Worm (Caenorhabditis elegans) whole organism, L2 larva: Measurements from ENCODE around the gene blos-4.

Source experiments
- F13H6.1 ChIP-seq: sonication (generic microtip); optimal IDR thresholded peaks from 2 replicates; lab custom pipeline; 2016; ENCODE audit warnings: missing genetic modification characterization, missing compliant biosample characterization
- R02D3.7 ChIP-seq: fragments of 150-350 bp; optimal IDR thresholded peaks from 2 replicates; lab custom pipeline; 2014; ENCODE audit warnings: missing biosample characterization, missing genetic modification characterization
- Y55F3AM.14 ChIP-seq: fragments of 200-800 bp; sonication (Bioruptor generic); optimal IDR thresholded peaks from 2 replicates; lab custom pipeline; 2018; ENCODE audit warnings: mild to moderate bottlenecking, missing genetic modification characterization, missing compliant biosample characterization
- ZK546.5 ChIP-seq: sonication (generic microtip); optimal IDR thresholded peaks from 2 replicates; lab custom pipeline; 2017; ENCODE audit warnings: missing biosample characterization, missing genetic modification characterization
- aly-2 ChIP-seq: fragments of 150-350 bp; optimal IDR thresholded peaks from 2 replicates; lab custom pipeline; 2014; ENCODE audit warnings: missing biosample characterization, missing genetic modification characterization
- ama-1 ChIP-seq: fragments of 150-350 bp; optimal IDR thresholded peaks from 2 replicates; lab custom pipeline; 2018; ENCODE audit warnings: inconsistent platforms
- crh-2 ChIP-seq: sonication (generic microtip); optimal IDR thresholded peaks from 2 replicates; lab custom pipeline; 2017; ENCODE audit warnings: missing biosample characterization, missing genetic modification characterization
- elt-3 ChIP-seq: sonication (generic microtip); optimal IDR thresholded peaks from 2 replicates; lab custom pipeline; 2017; ENCODE audit warnings: missing biosample characterization, missing genetic modification characterization
- fos-1 ChIP-seq: fragments of 150-350 bp; optimal IDR thresholded peaks from 2 replicates; lab custom pipeline; 2014; ENCODE audit warnings: missing biosample characterization, missing genetic modification characterization
- gmeb-1 ChIP-seq: fragments of 150-350 bp; optimal IDR thresholded peaks from 2 replicates; lab custom pipeline; 2014; ENCODE audit warnings: missing biosample characterization, missing genetic modification characterization
- lin-11 ChIP-seq: fragments of 150-350 bp; sonication (generic microtip); optimal IDR thresholded peaks from 2 replicates; lab custom pipeline; 2014; ENCODE audit warnings: missing biosample characterization, missing genetic modification characterization, inconsistent platforms, mixed read lengths
- lin-13 ChIP-seq: fragments of 150-350 bp; optimal IDR thresholded peaks from 2 replicates; lab custom pipeline; 2014; ENCODE audit warnings: missing biosample characterization, missing genetic modification reagents, missing genetic modification characterization
- lsy-2 ChIP-seq, 2 experiments: fragments of 150-350 bp in 1 of 2; sonication (generic microtip) in 1 of 2; optimal IDR thresholded peaks; 2 replicates each; lab custom pipeline; 2014 to 2017; ENCODE audit warnings: missing biosample characterization in 2 of 2, missing genetic modification characterization in 2 of 2
- mdl-1 ChIP-seq, 2 experiments: fragments of 150-350 bp in 1 of 2; sonication (generic microtip) in 1 of 2; optimal IDR thresholded peaks; 2 replicates each; lab custom pipeline; 2017; ENCODE audit warnings: missing biosample characterization in 2 of 2, missing genetic modification characterization in 2 of 2
- nhr-10 ChIP-seq: sonication (generic microtip); optimal IDR thresholded peaks from 2 replicates; lab custom pipeline; 2017; ENCODE audit warnings: missing biosample characterization, missing genetic modification characterization
- nhr-12 ChIP-seq: fragments of 150-350 bp; optimal IDR thresholded peaks from 2 replicates; lab custom pipeline; 2014; ENCODE audit warnings: missing biosample characterization, missing genetic modification characterization
- nhr-129 ChIP-seq: fragments of 150-350 bp; optimal IDR thresholded peaks from 2 replicates; lab custom pipeline; 2014; ENCODE audit warnings: missing biosample characterization, missing genetic modification characterization
- nhr-21 ChIP-seq: fragments of 150-350 bp; optimal IDR thresholded peaks from 2 replicates; lab custom pipeline; 2014; ENCODE audit warnings: missing biosample characterization, missing genetic modification characterization
- nhr-23 ChIP-seq: fragments of 150-350 bp; optimal IDR thresholded peaks from 2 replicates; lab custom pipeline; 2014; ENCODE audit warnings: missing biosample characterization, missing genetic modification reagents, missing genetic modification characterization
- nhr-25 ChIP-seq: fragments of 150-350 bp; sonication (generic microtip); optimal IDR thresholded peaks from 3 replicates; lab custom pipeline; 2014; ENCODE audit warnings: missing biosample characterization, missing genetic modification characterization
- nhr-6 ChIP-seq: fragments of 150-350 bp; optimal IDR thresholded peaks from 2 replicates; lab custom pipeline; 2014; ENCODE audit warnings: missing biosample characterization, missing genetic modification characterization
- nhr-77 ChIP-seq: fragments of 150-350 bp; optimal IDR thresholded peaks from 2 replicates; lab custom pipeline; 2014; ENCODE audit warnings: missing biosample characterization, missing genetic modification characterization
- peb-1 ChIP-seq: fragments of 150-350 bp; optimal IDR thresholded peaks from 2 replicates; lab custom pipeline; 2014; ENCODE audit warnings: missing biosample characterization, missing genetic modification characterization
- sem-4 ChIP-seq: fragments of 150-350 bp; optimal IDR thresholded peaks from 2 replicates; lab custom pipeline; 2014; ENCODE audit warnings: missing biosample characterization, missing genetic modification reagents, missing genetic modification characterization
- sma-3 ChIP-seq: sonication (generic microtip); optimal IDR thresholded peaks from 2 replicates; lab custom pipeline; 2016; ENCODE audit warnings: missing genetic modification reagents, missing genetic modification characterization, missing compliant biosample characterization
- sma-9 ChIP-seq, 2 experiments: fragments of 150-350 bp in 1 of 2; sonication (generic microtip) in 1 of 2; optimal IDR thresholded peaks; 2 replicates each; lab custom pipeline; 2014 to 2016; ENCODE audit warnings: missing genetic modification characterization in 2 of 2, mild to moderate bottlenecking in 1 of 2, missing biosample characterization in 1 of 2, missing compliant biosample characterization in 1 of 2, missing genetic modification reagents in 1 of 2, moderate library complexity in 1 of 2
- snpc-4 ChIP-seq: fragments of 150-350 bp; optimal IDR thresholded peaks from 2 replicates; lab custom pipeline; 2014; ENCODE audit warnings: missing biosample characterization, missing genetic modification characterization
- unc-39 ChIP-seq: fragments of 150-350 bp; optimal IDR thresholded peaks from 2 replicates; lab custom pipeline; 2014; ENCODE audit warnings: missing biosample characterization, missing genetic modification characterization
- unc-55 ChIP-seq: fragments of 150-350 bp; sonication (generic microtip); optimal IDR thresholded peaks from 3 replicates; lab custom pipeline; 2014; ENCODE audit warnings: missing biosample characterization, missing genetic modification reagents, missing genetic modification characterization
- unc-62 ChIP-seq: fragments of 150-350 bp; optimal IDR thresholded peaks from 2 replicates; lab custom pipeline; 2014; ENCODE audit warnings: missing biosample characterization, missing genetic modification reagents, missing genetic modification characterization
- zag-1 ChIP-seq: fragments of 150-350 bp; optimal IDR thresholded peaks from 2 replicates; lab custom pipeline; 2014; ENCODE audit warnings: missing biosample characterization, missing genetic modification characterization
- ztf-1 ChIP-seq: fragments of 200-800 bp; sonication (Bioruptor generic); conservative IDR thresholded peaks from 2 replicates; pipeline ENCODE4 v1.3.6; 2022; ENCODE audit warnings: missing genetic modification characterization, missing compliant biosample characterization
- ztf-11 ChIP-seq: sonication (generic microtip); optimal IDR thresholded peaks from 2 replicates; lab custom pipeline; 2017; ENCODE audit warnings: missing biosample characterization, missing genetic modification characterization

The blos-4 gene

ce11 chrII:6252707-6253106 is 7.7 kb downstream of the blos-4 start:
- no peak for TF ChIP-seq nhr-23 (tag; lab: Kevin White, UChicago)
- TF ChIP-seq nhr-10 (tag; lab: Kevin White, UChicago), result no peak
- no peak for TF ChIP-seq nhr-21 (tag; lab: Kevin White, UChicago)
- no peak for TF ChIP-seq aly-2 (tag; lab: Kevin White, UChicago)
- TF ChIP-seq nhr-12, result no peak

- TF ChIP-seq ztf-11 (tag; lab: Kevin White, UChicago) (no peak), sma-3 (GFP tag; lab: Kevin White, UChicago) (no peak), ztf-1 (no peak), nhr-129 (tag; lab: Kevin White, UChicago) (no peak)
Measured at ce11 chrII:6256024-6256423, 11.0 kb downstream of the blos-4 start, which contains the start of gene F13H8.5. TSS of gene F13H8.5 (minus strand) at chrII:6256124.

ce11 chrII:6257220-6257877 is 12.3 kb downstream of the blos-4 start:
- TF ChIP-seq R02D3.7 (tag; lab: Kevin White, UChicago) (no peak), ama-1 (lab: Kevin White, UChicago) (no peak), nhr-129 (tag; lab: Kevin White, UChicago) (no peak), nhr-21 (tag; lab: Kevin White, UChicago) (no peak), nhr-12 (no peak), F13H6.1 (tag; lab: Kevin White, UChicago) (no peak), lin-13 (GFP tag; lab: Kevin White, UChicago) (no peak), zag-1 (no peak), ZK546.5 (tag; lab: Kevin White, UChicago) (no peak), lin-11 (no peak), unc-62 (GFP tag; lab: Kevin White, UChicago) (no peak), nhr-25 (tag; lab: Kevin White, UChicago) (no peak), sem-4 (tag; lab: Kevin White, UChicago) (no peak), sma-3 (GFP tag; lab: Kevin White, UChicago) (no peak), nhr-77 (tag; lab: Kevin White, UChicago) (no peak), gmeb-1 (tag; lab: Kevin White, UChicago) (no peak)

- no peak for TF ChIP-seq Y55F3AM.14 (GFP tag; lab: Kevin White, UChicago)
- no peak for TF ChIP-seq elt-3 (tag; lab: Kevin White, UChicago)
- TF ChIP-seq nhr-6 (tag; lab: Kevin White, UChicago), result no peak
- no peak for TF ChIP-seq lsy-2 (tag; optimal IDR thresholded peaks at IDR 0.05; lab: Kevin White, UChicago)
- TF ChIP-seq unc-39, result no peak
- TF ChIP-seq aly-2 (tag; lab: Kevin White, UChicago), result no peak
- TF ChIP-seq fos-1, result peak; percentile 60
- TF ChIP-seq ztf-1, result no peak
- peak; percentile 50 for TF ChIP-seq sma-9 (GFP tag; optimal IDR thresholded peaks at IDR 0.05; lab: Kevin White, UChicago)
- TF ChIP-seq sma-9 (tag; optimal IDR thresholded peaks at IDR 0.05; lab: Kevin White, UChicago), result no peak
Measured at ce11 chrII:6259867-6260266, 14.8 kb downstream of the blos-4 start, which contains the start of gene F13H8.11. TSS of gene F13H8.11 (minus strand) at chrII:6260021.

- TF ChIP-seq ZK546.5 (tag; lab: Kevin White, UChicago), result no peak
- TF ChIP-seq mdl-1 (tag; optimal IDR thresholded peaks at IDR 0.05; lab: Kevin White, UChicago), result no peak
- TF ChIP-seq snpc-4 (tag; lab: Kevin White, UChicago), result no peak
- peak; percentile 66 for TF ChIP-seq fos-1
- no peak for TF ChIP-seq unc-55 (GFP tag; lab: Kevin White, UChicago)
- no peak for TF ChIP-seq sem-4 (tag; lab: Kevin White, UChicago)
- no peak for TF ChIP-seq crh-2 (tag; lab: Kevin White, UChicago)
- peak; percentile 25 for TF ChIP-seq nhr-129 (tag; lab: Kevin White, UChicago)
- no peak for TF ChIP-seq peb-1 (tag; lab: Kevin White, UChicago)
- TF ChIP-seq nhr-77 (tag; lab: Kevin White, UChicago), result no peak
Measured at ce11 chrII:6260684-6261083, 15.6 kb downstream of the blos-4 start, which contains the start of gene nmgp-1. TSS of gene nmgp-1 (plus strand) at chrII:6260857.
